Worm (Caenorhabditis elegans): ENCODE measurements around the gene C56G2.4.
A peak's percentile ranks its signal among the peaks of the same experiment; 100 is the strongest.

ce11 chrIII:6341878-6342453 lies 10.4 kb downstream of the C56G2.4 start, which contains the start of gene rpn-13:
- TF ChIP-seq lsy-2 (tag; optimal IDR thresholded peaks at IDR 0.05) (peak; percentile 86 to 98), zag-1 (tag; optimal IDR thresholded peaks at IDR 0.05) (no peak), nhr-23 (tag; optimal IDR thresholded peaks at IDR 0.05) (no peak), nhr-25 (tag; optimal IDR thresholded peaks at IDR 0.05) (peak; percentile 38), ama-1 (optimal IDR thresholded peaks at IDR 0.05) (no peak), nhr-77 (tag; optimal IDR thresholded peaks at IDR 0.05) (no peak), nhr-10 (tag; optimal IDR thresholded peaks at IDR 0.05) (no peak), nhr-237 (tag; optimal IDR thresholded peaks at IDR 0.05) (no peak), mdl-1 (tag; optimal IDR thresholded peaks at IDR 0.05) (peak in 1 of 2 experiments; percentile 8), elt-1 (tag; optimal IDR thresholded peaks at IDR 0.05) (no peak), skn-1 (tag; optimal IDR thresholded peaks at IDR 0.05) (peak; percentile 76), lin-39 (tag; optimal IDR thresholded peaks at IDR 0.05) (no peak), crh-2 (tag; optimal IDR thresholded peaks at IDR 0.05) (peak; percentile 58), aly-2 (tag; optimal IDR thresholded peaks at IDR 0.05) (no peak)

Data from whole organism, L2 larva.